Worm (Caenorhabditis elegans) whole organism, midembryonic: Measurements from ENCODE around the gene scvp-1.

Experiments used
- T22C8.4 ChIP-seq: fragments of 200-800 bp; sonication (Bioruptor generic); IDR thresholded peaks from 2 replicates; pipeline ENCODE4 v1.3.6; 2022; ENCODE audit warnings: missing genetic modification characterization, missing compliant biosample characterization
- cog-1 ChIP-seq: sonication (generic microtip); optimal IDR thresholded peaks from 2 replicates; lab custom pipeline; 2016; ENCODE audit warnings: missing genetic modification characterization, missing compliant biosample characterization
- flt-1 ChIP-seq: fragments of 200-800 bp; sonication (Bioruptor generic); IDR thresholded peaks from 2 replicates; pipeline ENCODE4 v1.3.6; 2022; ENCODE audit warnings: missing genetic modification characterization, missing compliant biosample characterization
- klf-2 ChIP-seq: fragments of 200-800 bp; sonication (Bioruptor generic); conservative IDR thresholded peaks from 2 replicates; pipeline ENCODE4 v1.3.6; 2022; ENCODE audit warnings: missing genetic modification reagents, missing genetic modification characterization, missing compliant biosample characterization
- med-1 ChIP-seq: sonication (generic microtip); optimal IDR thresholded peaks from 2 replicates; lab custom pipeline; 2017; ENCODE audit warnings: missing genetic modification characterization, mild to moderate bottlenecking, missing compliant biosample characterization, antibody characterized with exemption, missing genetic modification reagents; ENCODE audit not compliant: insufficient read depth
- ref-1 ChIP-seq: fragments of 200-800 bp; sonication (Bioruptor generic); conservative IDR thresholded peaks from 2 replicates; pipeline ENCODE4 v1.3.6; 2022; ENCODE audit warnings: missing genetic modification reagents, missing genetic modification characterization, missing compliant biosample characterization
- tab-1 ChIP-seq: fragments of 200-800 bp; sonication (Bioruptor generic); IDR thresholded peaks from 2 replicates; pipeline ENCODE4 v1.3.6; 2022; ENCODE audit warnings: missing genetic modification characterization, missing compliant biosample characterization
- ztf-23 ChIP-seq: fragments of 200-800 bp; sonication (Bioruptor generic); IDR thresholded peaks from 2 replicates; pipeline ENCODE4 v1.3.6; 2022; ENCODE audit warnings: missing genetic modification reagents, missing genetic modification characterization, missing compliant biosample characterization
- ztf-29 ChIP-seq: fragments of 200-800 bp; sonication (Bioruptor generic); IDR thresholded peaks from 2 replicates; pipeline ENCODE4 v1.3.6; 2022; ENCODE audit warnings: missing genetic modification reagents, missing genetic modification characterization, missing compliant biosample characterization

ce11 chrV:10954832-10955231 is 23.7 kb upstream of the scvp-1 start, which contains the start of gene F17C11.6:
- no peak for TF ChIP-seq ztf-23 (GFP tag; lab: Robert Waterston, UW)
- no peak for TF ChIP-seq ref-1 (GFP tag; lab: Robert Waterston, UW)
- TF ChIP-seq flt-1 = no peak
- TF ChIP-seq T22C8.4 = no peak
- no peak for TF ChIP-seq klf-2 (GFP tag; lab: Robert Waterston, UW)
- TF ChIP-seq cog-1 (tag; lab: Kevin White, UChicago) = no peak
- TF ChIP-seq tab-1 (GFP tag; lab: Robert Waterston, UW) = no peak
- TF ChIP-seq ztf-29 = no peak
- TF ChIP-seq med-1 = no peak
